Fruit fly (Drosophila melanogaster) whole organism, larva: ENCODE data around the gene EloB.

Experiments
- noc ChIP-seq: fragments of 200-800 bp; sonication (Bioruptor generic); optimal IDR thresholded peaks from 3 replicates; lab custom pipeline; 2019; ENCODE audit warnings: missing biosample characterization, mild to moderate bottlenecking, missing genetic modification characterization, moderate library complexity

Gene EloB

dm6 chr3R:20595901-20596300 is 16.3 kb upstream of the EloB start:
- no peak for TF ChIP-seq noc (tag; lab: Kevin White, UChicago)

- no peak for TF ChIP-seq noc (tag; lab: Kevin White, UChicago)
Observed at dm6 chr3R:20595145-20595812, 15.6 kb upstream of the EloB start.

dm6 chr3R:20594194-20595144 is 14.8 kb upstream of the EloB start:
- peak; percentile 91 for TF ChIP-seq noc (tag; lab: Kevin White, UChicago)

- TF ChIP-seq noc (tag; lab: Kevin White, UChicago) = no peak
Observed at dm6 chr3R:20593463-20593838, 13.8 kb upstream of the EloB start.

- TF ChIP-seq noc (tag; lab: Kevin White, UChicago) = peak; percentile 1
Observed at dm6 chr3R:20592517-20593462, 13.1 kb upstream of the EloB start, which contains the start of the genes Pus1 and bon. Pus1 (minus strand) TSS chr3R:20592671. bon (plus strand) TSS chr3R:20593139.

dm6 chr3R:20588480-20588785 is 8.8 kb upstream of the EloB start, which contains the start of gene Srp72:
Srp72 (plus strand) TSS chr3R:20588711.
- peak; percentile 36 for TF ChIP-seq noc (tag; lab: Kevin White, UChicago)

dm6 chr3R:20587630-20588479 is 8.2 kb upstream of the EloB start, which contains the start of gene Septin2:
Septin2 (minus strand) TSS chr3R:20588356.
- peak; percentile 77 for TF ChIP-seq noc (tag; lab: Kevin White, UChicago)

- TF ChIP-seq noc (tag; lab: Kevin White, UChicago) = no peak
Observed at dm6 chr3R:20586409-20586808, 6.8 kb upstream of the EloB start.

- TF ChIP-seq noc (tag; lab: Kevin White, UChicago) = no peak
Observed at dm6 chr3R:20585566-20585965, 5.9 kb upstream of the EloB start, which contains the start of gene CG16953. CG16953 (minus strand) TSS chr3R:20585833.

dm6 chr3R:20581376-20581775 is 1.7 kb upstream of the EloB start, which contains the start of gene CG34008:
CG34008 (minus strand) TSS chr3R:20581522.
- no peak for TF ChIP-seq noc (tag; lab: Kevin White, UChicago)

dm6 chr3R:20576789-20577188 is 2.9 kb downstream of the EloB start, which contains the start of the genes TFAM and CG5412:
TFAM (minus strand) TSS chr3R:20577010.
CG5412 (plus strand) TSS chr3R:20577053.
- TF ChIP-seq noc (tag; lab: Kevin White, UChicago) = no peak

dm6 chr3R:20574535-20574980 is 5.1 kb downstream of the EloB start:
- TF ChIP-seq noc (tag; lab: Kevin White, UChicago) = peak; percentile 72

- no peak for TF ChIP-seq noc (tag; lab: Kevin White, UChicago)
Observed at dm6 chr3R:20573326-20573725, 6.3 kb downstream of the EloB start.
